Fruit fly (Drosophila melanogaster): Measurements from ENCODE around the gene Cap-H2.

dm6 chr3R:10759348-10759847 is 1.7 kb upstream of the Cap-H2 start, which contains the start of gene CG31272:
- TF ChIP-seq Sin3A (optimal IDR thresholded peaks at IDR 0.05) (no peak), h (optimal IDR thresholded peaks at IDR 0.05) (no peak)

Measured in Kc167 (cell line).